Fruit fly (Drosophila melanogaster): Measurements from ENCODE around the gene CCAP-R.

DNA sequence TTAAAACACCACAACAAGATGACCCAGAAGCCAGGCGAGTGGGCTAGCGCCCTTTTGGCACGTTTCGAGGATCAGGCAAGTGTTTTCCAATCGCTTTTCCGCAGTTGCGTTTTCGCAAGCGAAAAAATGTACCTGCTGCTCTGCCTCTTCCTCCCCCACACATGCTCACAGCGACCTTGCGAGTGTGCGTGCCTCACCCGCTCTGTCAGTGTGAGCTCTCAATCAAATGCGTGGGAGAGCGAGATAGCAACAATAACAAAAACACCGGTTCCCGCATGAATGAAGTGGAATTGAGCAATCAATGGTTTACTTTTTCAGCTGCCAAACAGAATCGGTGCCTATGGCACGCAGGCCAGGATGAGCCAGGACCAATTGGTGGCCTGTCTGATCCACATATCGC lies 27.2 kb upstream of the CCAP-R start:
- TF ChIP-seq tj (GFP tag; optimal IDR thresholded peaks at IDR 0.05) (no peak), bab1 (GFP tag; optimal IDR thresholded peaks at IDR 0.05) (no peak), kay (GFP tag; ENCODE audit: borderline replicate concordance) (no peak), CG14711 (tag; optimal IDR thresholded peaks at IDR 0.05) (no peak), CG12768 (GFP tag; optimal IDR thresholded peaks at IDR 0.05) (no peak)
